Worm (Caenorhabditis elegans) whole organism, L1 larva: ENCODE data around the gene fbxb-81.
"Not testable (repeated sequence)": the region's sequence is repeated elsewhere in the genome, so short reads cannot be mapped to it uniquely, and the experiment has no call there.

Experiments
- efl-1 ChIP-seq, 4 experiments: fragments of 150-350 bp; optimal IDR thresholded peaks in 3 of 4; peaks in 1 of 4; 1 replicate in 1 of 4; 2 replicates in 3 of 4; lab custom pipeline; 2014; ENCODE audit warnings: missing biosample characterization in 2 of 4, missing genetic modification characterization in 2 of 4, missing genetic modification reagents in 2 of 4
- fkh-10 ChIP-seq: sonication (generic microtip); optimal IDR thresholded peaks from 2 replicates; lab custom pipeline; 2017; ENCODE audit warnings: missing biosample characterization, missing genetic modification reagents, missing genetic modification characterization
- nhr-20 ChIP-seq: sonication (generic microtip); optimal IDR thresholded peaks from 2 replicates; lab custom pipeline; 2016; ENCODE audit warnings: mild to moderate bottlenecking, missing genetic modification characterization, missing compliant biosample characterization

- not testable (repeated sequence) for TF ChIP-seq fkh-10 (GFP tag; lab: Kevin White, UChicago); efl-1 (optimal IDR thresholded peaks at IDR 0.05; lab: Kevin White, UChicago); efl-1 (GFP tag; optimal IDR thresholded peaks at IDR 0.05 in 1 of 2; lab: Kevin White, UChicago); nhr-20 (tag; lab: Kevin White, UChicago)
These were observed 44.0 kb downstream of the fbxb-81 start, which contains the start of gene C29F9.8 for ce11 chrIII:97018-97417.
